Fruit fly (Drosophila melanogaster) whole organism: Measurements from ENCODE around the gene dmrt99B.

Experiments
- Dll ChIP-seq: fragments of >200 bp; optimal IDR thresholded peaks from 2 replicates; lab custom pipeline; 2017
- pan ChIP-seq: fragments of >200 bp; optimal IDR thresholded peaks from 2 replicates; lab custom pipeline; 2017
- usp ChIP-seq: fragments of >200 bp; optimal IDR thresholded peaks from 2 replicates; lab custom pipeline; 2017; ENCODE audit warnings: missing biosample characterization, missing genetic modification characterization, mixed read lengths

DNA sequence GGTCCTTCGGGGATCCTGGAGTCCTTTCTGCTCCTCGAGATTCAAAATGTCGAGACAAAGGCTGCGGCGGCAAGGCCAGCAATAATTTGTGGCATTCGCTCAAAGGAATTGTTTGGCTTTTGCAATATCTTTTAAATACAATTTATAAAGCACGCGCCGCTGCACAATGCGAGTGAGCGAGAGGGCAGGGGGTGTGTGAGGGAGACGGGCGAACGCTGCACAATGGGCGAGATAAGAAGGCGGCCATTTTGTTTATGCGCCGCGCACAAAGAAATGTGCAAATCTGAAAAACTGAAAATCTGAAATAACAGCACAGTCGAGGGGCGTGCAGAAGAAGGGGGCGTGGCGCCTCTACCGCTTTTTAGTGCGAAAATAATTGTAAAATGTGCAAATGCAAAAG is 15.9 kb downstream of the dmrt99B start:
- TF ChIP-seq pan (lab: Kevin White, UChicago) (no peak), usp (GFP tag; lab: Kevin White, UChicago) (no peak), Dll (lab: Kevin White, UChicago) (no peak)
